Worm (Caenorhabditis elegans) whole organism, late embryonic: ENCODE data around the gene Y54G11A.14.
A peak's percentile ranks its signal among the peaks of the same experiment; 100 is the strongest.

Experiments used
- ama-1 ChIP-seq: fragments of 150-350 bp; optimal IDR thresholded peaks from 2 replicates; lab custom pipeline; 2014
- ceh-24 ChIP-seq: sonication (generic microtip); optimal IDR thresholded peaks from 2 replicates; lab custom pipeline; 2016; ENCODE audit warnings: mild to moderate bottlenecking, missing genetic modification characterization, missing compliant biosample characterization
- ceh-30 ChIP-seq: fragments of 150-350 bp; optimal IDR thresholded peaks from 2 replicates; lab custom pipeline; 2014; ENCODE audit warnings: missing biosample characterization, missing genetic modification characterization
- che-1 ChIP-seq: sonication (generic microtip); optimal IDR thresholded peaks from 2 replicates; lab custom pipeline; 2016; ENCODE audit warnings: mild to moderate bottlenecking, missing genetic modification characterization, missing compliant biosample characterization
- dmd-4 ChIP-seq: sonication (generic microtip); optimal IDR thresholded peaks from 2 replicates; lab custom pipeline; 2016; ENCODE audit warnings: borderline replicate concordance, missing genetic modification characterization, missing compliant biosample characterization
- hlh-30 ChIP-seq: sonication (generic microtip); optimal IDR thresholded peaks from 2 replicates; lab custom pipeline; 2017; ENCODE audit warnings: antibody characterized with exemption, missing genetic modification characterization, missing compliant biosample characterization; ENCODE audit not compliant: insufficient read depth
- hlh-8 ChIP-seq: sonication (generic microtip); optimal IDR thresholded peaks from 2 replicates; lab custom pipeline; 2016; ENCODE audit warnings: missing genotype, missing genetic modification characterization, missing compliant biosample characterization
- nfya-1 ChIP-seq: sonication (generic microtip); optimal IDR thresholded peaks from 2 replicates; lab custom pipeline; 2017; ENCODE audit warnings: missing genetic modification characterization, mild to moderate bottlenecking, missing compliant biosample characterization, antibody characterized with exemption, moderate library complexity
- nhr-11 ChIP-seq: fragments of 150-350 bp; optimal IDR thresholded peaks from 2 replicates; lab custom pipeline; 2014; ENCODE audit warnings: missing biosample characterization, missing genetic modification characterization
- pqm-1 ChIP-seq: sonication (generic microtip); optimal IDR thresholded peaks from 2 replicates; lab custom pipeline; 2016; ENCODE audit warnings: missing genetic modification characterization, missing compliant biosample characterization

DNA sequence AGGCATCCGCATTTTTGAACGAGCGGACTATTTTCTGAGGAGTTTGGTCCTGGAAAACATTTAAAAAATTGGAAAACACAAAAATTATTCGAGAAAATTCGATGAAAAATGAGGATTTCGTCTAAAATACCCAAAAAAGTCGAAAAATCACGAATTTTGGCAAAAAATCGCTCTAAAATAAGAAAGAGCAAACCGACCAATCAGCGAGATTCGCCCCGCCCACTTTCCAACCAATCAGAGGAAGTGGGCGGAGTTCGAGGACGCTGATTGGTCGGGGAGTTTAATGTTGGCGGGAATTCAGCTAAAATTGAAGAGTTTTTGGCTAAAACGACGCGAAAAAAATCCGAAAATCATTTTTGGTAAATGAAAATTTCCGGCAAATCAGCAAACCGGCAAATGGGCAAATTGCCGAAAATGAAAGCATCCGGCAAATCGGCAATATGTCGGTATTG, 48.8 kb upstream of the Y54G11A.14 start, which contains the start of gene Y54G11A.1:
- TF ChIP-seq dmd-4 = no peak
- TF ChIP-seq che-1 (tag; lab: Kevin White, UChicago) = no peak
- peak; percentile 97 for TF ChIP-seq nfya-1 (tag; lab: Kevin White, UChicago)
- no peak for TF ChIP-seq pqm-1 (tag; lab: Kevin White, UChicago)
- TF ChIP-seq hlh-30 (tag; lab: Kevin White, UChicago) = no peak
- no peak for TF ChIP-seq ceh-24 (tag; lab: Kevin White, UChicago)
- TF ChIP-seq ama-1 (lab: Kevin White, UChicago) = no peak
- TF ChIP-seq ceh-30 (tag; lab: Kevin White, UChicago) = no peak
- no peak for TF ChIP-seq hlh-8 (tag; lab: Kevin White, UChicago)
- TF ChIP-seq nhr-11 (tag; lab: Kevin White, UChicago) = no peak
